Worm (Caenorhabditis elegans) whole organism, late embryonic: ENCODE measurements around the gene sma-9.

Source experiments
- C08G9.2 ChIP-seq: sonication (generic microtip); optimal IDR thresholded peaks from 2 replicates; lab custom pipeline; 2016; ENCODE audit warnings: mild to moderate bottlenecking, missing genetic modification characterization, moderate library complexity, missing compliant biosample characterization
- C38D4.7 ChIP-seq: fragments of 200-800 bp; sonication (Bioruptor generic); optimal IDR thresholded peaks from 2 replicates; lab custom pipeline; 2018; ENCODE audit warnings: mild to moderate bottlenecking, missing genetic modification characterization, moderate library complexity, missing compliant biosample characterization
- ama-1 ChIP-seq: fragments of 150-350 bp; optimal IDR thresholded peaks from 2 replicates; lab custom pipeline; 2014
- ceh-19 ChIP-seq: fragments of 200-800 bp; sonication (Bioruptor generic); optimal IDR thresholded peaks from 2 replicates; lab custom pipeline; 2018; ENCODE audit warnings: mild to moderate bottlenecking, missing genetic modification characterization, missing compliant biosample characterization
- dve-1 ChIP-seq: sonication (generic microtip); optimal IDR thresholded peaks from 2 replicates; lab custom pipeline; 2017; ENCODE audit warnings: antibody characterized with exemption, mild to moderate bottlenecking, missing genetic modification characterization, missing compliant biosample characterization
- elt-2 ChIP-seq: sonication (generic microtip); optimal IDR thresholded peaks from 2 replicates; lab custom pipeline; 2016; ENCODE audit warnings: missing genetic modification reagents, missing genetic modification characterization, missing compliant biosample characterization
- fkh-6 ChIP-seq: sonication (generic microtip); optimal IDR thresholded peaks from 2 replicates; lab custom pipeline; 2016; ENCODE audit warnings: missing genetic modification characterization, missing compliant biosample characterization
- hlh-6 ChIP-seq: sonication (generic microtip); optimal IDR thresholded peaks from 2 replicates; lab custom pipeline; 2016; ENCODE audit warnings: missing genotype, missing genetic modification characterization, missing compliant biosample characterization
- lim-6 ChIP-seq: sonication (generic microtip); optimal IDR thresholded peaks from 2 replicates; lab custom pipeline; 2016; ENCODE audit warnings: missing genetic modification characterization, missing compliant biosample characterization
- mec-3 ChIP-seq: sonication (generic microtip); optimal IDR thresholded peaks from 2 replicates; lab custom pipeline; 2016; ENCODE audit warnings: borderline replicate concordance, missing genetic modification characterization, missing compliant biosample characterization
- pax-1 ChIP-seq: fragments of 150-350 bp; optimal IDR thresholded peaks from 2 replicates; lab custom pipeline; 2014; ENCODE audit warnings: missing biosample characterization, missing genetic modification characterization
- sox-4 ChIP-seq: sonication (generic microtip); optimal IDR thresholded peaks from 2 replicates; lab custom pipeline; 2017; ENCODE audit warnings: mild to moderate bottlenecking, missing genetic modification characterization, inconsistent platforms, missing compliant biosample characterization
- zip-5 ChIP-seq: sonication (generic microtip); optimal IDR thresholded peaks from 2 replicates; lab custom pipeline; 2016; ENCODE audit warnings: missing genetic modification characterization, missing compliant biosample characterization

DNA sequence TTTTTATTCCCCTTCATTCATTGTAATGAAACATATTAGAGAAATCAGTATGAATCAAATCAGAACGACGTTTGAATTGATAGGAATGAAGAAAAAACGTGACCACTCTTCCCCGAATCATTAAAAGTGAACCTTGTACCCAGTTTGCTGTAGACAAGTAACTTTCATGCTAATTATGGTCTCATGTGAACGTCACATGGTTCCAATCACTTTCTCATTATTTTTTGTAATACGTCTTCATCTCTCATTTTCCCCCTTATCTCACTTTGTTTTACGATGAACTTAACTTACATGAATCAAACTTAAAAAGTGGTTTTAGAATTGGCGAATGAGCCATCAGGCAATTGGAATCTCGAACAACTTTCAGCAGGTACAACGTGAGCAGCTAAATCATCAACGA lies 3.7 kb downstream of the sma-9 start:
- TF ChIP-seq C08G9.2 (tag; lab: Kevin White, UChicago) (no peak), sox-4 (no peak), lim-6 (tag; lab: Kevin White, UChicago) (no peak), C38D4.7 (GFP tag; lab: Kevin White, UChicago) (no peak), mec-3 (tag; lab: Kevin White, UChicago) (no peak), zip-5 (tag; lab: Kevin White, UChicago) (no peak), elt-2 (tag; lab: Kevin White, UChicago) (no peak), ama-1 (lab: Kevin White, UChicago) (no peak), pax-1 (tag; lab: Kevin White, UChicago) (no peak), hlh-6 (tag; lab: Kevin White, UChicago) (no peak), ceh-19 (GFP tag; lab: Kevin White, UChicago) (no peak), fkh-6 (tag; lab: Kevin White, UChicago) (no peak), dve-1 (no peak)
